Worm (Caenorhabditis elegans) whole organism, L4 larva: ENCODE data around the gene somi-1.

Experiments used
- T20F7.1 ChIP-seq: fragments of 200-800 bp; sonication (Bioruptor generic); optimal IDR thresholded peaks from 2 replicates; lab custom pipeline; 2018; ENCODE audit warnings: mild to moderate bottlenecking, missing genetic modification characterization, missing compliant biosample characterization
- attf-4 ChIP-seq: sonication (generic microtip); optimal IDR thresholded peaks from 3 replicates; lab custom pipeline; 2017; ENCODE audit warnings: missing biosample characterization, missing genetic modification characterization
- ceh-32 ChIP-seq: sonication (generic microtip); optimal IDR thresholded peaks from 2 replicates; lab custom pipeline; 2016; ENCODE audit warnings: mild to moderate bottlenecking, missing genetic modification characterization, missing compliant biosample characterization; ENCODE audit not compliant: poor library complexity
- egl-27 ChIP-seq: sonication (generic microtip); optimal IDR thresholded peaks from 3 replicates; lab custom pipeline; 2017; ENCODE audit warnings: missing biosample characterization, missing genetic modification reagents, missing genetic modification characterization
- egl-43 ChIP-seq: fragments of 200-800 bp; sonication (Bioruptor generic); IDR thresholded peaks from 2 replicates; pipeline ENCODE4 v1.3.6; 2022; ENCODE audit warnings: missing genetic modification reagents, missing genetic modification characterization, missing compliant biosample characterization
- lin-13 ChIP-seq: fragments of 150-350 bp; optimal IDR thresholded peaks from 2 replicates; lab custom pipeline; 2014; ENCODE audit warnings: missing biosample characterization, missing genetic modification reagents, missing genetic modification characterization
- mes-2 ChIP-seq: sonication (generic microtip); optimal IDR thresholded peaks from 2 replicates; lab custom pipeline; 2016; ENCODE audit warnings: missing genotype, mild to moderate bottlenecking, missing genetic modification characterization, missing compliant biosample characterization; ENCODE audit not compliant: poor library complexity, severe bottlenecking
- spr-3 ChIP-seq: fragments of 200-800 bp; sonication (Bioruptor generic); optimal IDR thresholded peaks from 2 replicates; lab custom pipeline; 2018; ENCODE audit warnings: mild to moderate bottlenecking, missing genetic modification characterization, missing compliant biosample characterization
- tra-1 ChIP-seq: fragments of 200-800 bp; sonication (Bioruptor generic); IDR thresholded peaks from 2 replicates; pipeline ENCODE4 v1.3.6; 2022; ENCODE audit warnings: missing genetic modification reagents, missing genetic modification characterization, missing compliant biosample characterization
- unc-62 ChIP-seq, 3 experiments: fragments of 150-350 bp in 1 of 3; sonication (generic microtip); optimal IDR thresholded peaks in 2 of 3; peaks in 1 of 3; 1 replicate in 1 of 3; 2 replicates in 2 of 3; lab custom pipeline; 2014 to 2017; ENCODE audit warnings: missing biosample characterization in 3 of 3, missing genetic modification characterization in 3 of 3, missing genetic modification reagents in 3 of 3, missing genotype in 1 of 3

DNA sequence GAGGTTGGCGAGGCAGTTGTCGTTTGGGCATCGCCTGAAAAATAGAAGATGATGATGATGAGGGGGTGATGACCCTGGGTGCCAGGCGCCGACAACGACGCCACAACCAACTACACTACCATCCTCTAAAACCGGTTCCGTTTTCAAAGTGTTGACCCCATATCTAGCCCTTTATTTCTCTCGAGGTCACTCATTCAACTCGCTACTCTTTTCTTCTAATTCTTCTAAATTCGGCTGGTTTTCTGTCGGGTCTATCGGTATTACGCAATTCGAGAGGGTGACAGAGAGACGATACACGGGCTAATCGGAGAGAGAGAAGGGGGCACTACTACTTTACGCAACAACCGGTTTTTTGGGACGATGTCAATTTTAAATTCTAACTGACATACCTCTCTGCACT lies 19.9 kb downstream of the somi-1 start:
- TF ChIP-seq unc-62 (GFP tag; optimal IDR thresholded peaks at IDR 0.05 in 1 of 2; lab: Kevin White, UChicago) = no peak
- no peak for TF ChIP-seq unc-62 (tag; optimal IDR thresholded peaks at IDR 0.05; lab: Kevin White, UChicago)
- TF ChIP-seq lin-13 = no peak
- TF ChIP-seq spr-3 (GFP tag; lab: Kevin White, UChicago) = no peak
- peak; percentile 49 for TF ChIP-seq mes-2 (tag; lab: Kevin White, UChicago)
- TF ChIP-seq ceh-32 (tag; lab: Kevin White, UChicago) = no peak
- TF ChIP-seq tra-1 (GFP tag; lab: Robert Waterston, UW) = no peak
- no peak for TF ChIP-seq T20F7.1 (GFP tag; lab: Kevin White, UChicago)
- no peak for TF ChIP-seq egl-43
- no peak for TF ChIP-seq attf-4
- TF ChIP-seq egl-27 (tag; lab: Kevin White, UChicago) = no peak
